Worm (Caenorhabditis elegans): Measurements from ENCODE around the gene arrd-23.

- TF ChIP-seq mdl-1 (tag; optimal IDR thresholded peaks at IDR 0.05) (no peak), ZK337.2 (GFP tag; IDR thresholded peaks at IDR 0.05) (no peak), dmd-6 (GFP tag; IDR thresholded peaks at IDR 0.05) (no peak)
Measured at ce11 chrX:4864214-4864613, 21.5 kb upstream of the arrd-23 start.
